Worm (Caenorhabditis elegans) whole organism, late embryonic: ENCODE results near the gene dars-1.

Experiments used
- C08G9.2 ChIP-seq: sonication (generic microtip); optimal IDR thresholded peaks from 2 replicates; lab custom pipeline; 2016; ENCODE audit warnings: mild to moderate bottlenecking, missing genetic modification characterization, moderate library complexity, missing compliant biosample characterization
- C38D4.7 ChIP-seq: fragments of 200-800 bp; sonication (Bioruptor generic); optimal IDR thresholded peaks from 2 replicates; lab custom pipeline; 2018; ENCODE audit warnings: mild to moderate bottlenecking, missing genetic modification characterization, moderate library complexity, missing compliant biosample characterization
- F13H6.1 ChIP-seq: sonication (generic microtip); optimal IDR thresholded peaks from 2 replicates; lab custom pipeline; 2016; ENCODE audit warnings: missing genetic modification characterization, missing compliant biosample characterization
- Y22D7AL.16 ChIP-seq: sonication (generic microtip); optimal IDR thresholded peaks from 2 replicates; lab custom pipeline; 2016; ENCODE audit warnings: missing genetic modification characterization, missing compliant biosample characterization
- ahr-1 ChIP-seq: sonication (generic microtip); optimal IDR thresholded peaks from 2 replicates; lab custom pipeline; 2016; ENCODE audit warnings: missing genetic modification characterization, missing compliant biosample characterization
- ama-1 ChIP-seq: fragments of 150-350 bp; optimal IDR thresholded peaks from 2 replicates; lab custom pipeline; 2014
- ceh-19 ChIP-seq: fragments of 200-800 bp; sonication (Bioruptor generic); optimal IDR thresholded peaks from 2 replicates; lab custom pipeline; 2018; ENCODE audit warnings: mild to moderate bottlenecking, missing genetic modification characterization, missing compliant biosample characterization
- ceh-22 ChIP-seq: sonication (generic microtip); optimal IDR thresholded peaks from 2 replicates; lab custom pipeline; 2017; ENCODE audit warnings: missing biosample characterization, missing genetic modification characterization
- ceh-31 ChIP-seq: sonication (generic microtip); optimal IDR thresholded peaks from 2 replicates; lab custom pipeline; 2016; ENCODE audit warnings: missing genetic modification characterization, missing compliant biosample characterization
- ceh-34 ChIP-seq: sonication (generic microtip); optimal IDR thresholded peaks from 2 replicates; lab custom pipeline; 2016; ENCODE audit warnings: mild to moderate bottlenecking, missing genetic modification characterization, missing compliant biosample characterization
- ceh-48 ChIP-seq: sonication (generic microtip); optimal IDR thresholded peaks from 2 replicates; lab custom pipeline; 2016; ENCODE audit warnings: missing genetic modification characterization, inconsistent platforms, missing compliant biosample characterization
- ceh-6 ChIP-seq: fragments of 200-800 bp; sonication (Bioruptor generic); optimal IDR thresholded peaks from 2 replicates; lab custom pipeline; 2018; ENCODE audit warnings: mild to moderate bottlenecking, missing genetic modification characterization, missing compliant biosample characterization
- ceh-9 ChIP-seq: sonication (generic microtip); optimal IDR thresholded peaks from 2 replicates; lab custom pipeline; 2016; ENCODE audit warnings: mild to moderate bottlenecking, missing genetic modification characterization, inconsistent platforms, missing compliant biosample characterization
- elt-4 ChIP-seq: sonication (generic microtip); optimal IDR thresholded peaks from 2 replicates; lab custom pipeline; 2016; ENCODE audit warnings: missing genetic modification characterization, missing compliant biosample characterization
- ets-4 ChIP-seq: sonication (generic microtip); optimal IDR thresholded peaks from 2 replicates; lab custom pipeline; 2016; ENCODE audit warnings: missing genetic modification characterization, missing compliant biosample characterization
- eyg-1 ChIP-seq: sonication (generic microtip); optimal IDR thresholded peaks from 2 replicates; lab custom pipeline; 2016; ENCODE audit warnings: missing genotype, missing genetic modification characterization, missing compliant biosample characterization
- fkh-10 ChIP-seq: fragments of 150-350 bp; optimal IDR thresholded peaks from 2 replicates; lab custom pipeline; 2014; ENCODE audit warnings: missing biosample characterization, missing genetic modification reagents, missing genetic modification characterization
- hlh-13 ChIP-seq: fragments of 200-800 bp; sonication (Bioruptor generic); optimal IDR thresholded peaks from 2 replicates; lab custom pipeline; 2018; ENCODE audit warnings: mild to moderate bottlenecking, missing genetic modification characterization, missing compliant biosample characterization
- hlh-15 ChIP-seq: sonication (generic microtip); optimal IDR thresholded peaks from 2 replicates; lab custom pipeline; 2016; ENCODE audit warnings: missing genetic modification characterization, missing compliant biosample characterization
- hlh-6 ChIP-seq: sonication (generic microtip); optimal IDR thresholded peaks from 2 replicates; lab custom pipeline; 2016; ENCODE audit warnings: missing genotype, missing genetic modification characterization, missing compliant biosample characterization
- hlh-8 ChIP-seq: sonication (generic microtip); optimal IDR thresholded peaks from 2 replicates; lab custom pipeline; 2016; ENCODE audit warnings: missing genotype, missing genetic modification characterization, missing compliant biosample characterization
- madf-2 ChIP-seq: sonication (generic microtip); optimal IDR thresholded peaks from 2 replicates; lab custom pipeline; 2017; ENCODE audit warnings: missing genetic modification characterization, missing compliant biosample characterization
- mec-3 ChIP-seq: sonication (generic microtip); optimal IDR thresholded peaks from 2 replicates; lab custom pipeline; 2016; ENCODE audit warnings: borderline replicate concordance, missing genetic modification characterization, missing compliant biosample characterization
- nfya-1 ChIP-seq: sonication (generic microtip); optimal IDR thresholded peaks from 2 replicates; lab custom pipeline; 2017; ENCODE audit warnings: missing genetic modification characterization, mild to moderate bottlenecking, missing compliant biosample characterization, antibody characterized with exemption, moderate library complexity
- nhr-232 ChIP-seq: sonication (generic microtip); optimal IDR thresholded peaks from 2 replicates; lab custom pipeline; 2016; ENCODE audit warnings: missing genetic modification characterization, missing compliant biosample characterization
- pag-3 ChIP-seq: sonication (generic microtip); optimal IDR thresholded peaks from 2 replicates; lab custom pipeline; 2016; ENCODE audit warnings: missing compliant biosample characterization, missing genetic modification characterization, borderline replicate concordance
- pat-9 ChIP-seq: fragments of 200-800 bp; sonication (Bioruptor generic); optimal IDR thresholded peaks from 2 replicates; lab custom pipeline; 2018; ENCODE audit warnings: mild to moderate bottlenecking, missing genetic modification characterization, moderate library complexity, missing compliant biosample characterization
- pha-2 ChIP-seq: sonication (generic microtip); optimal IDR thresholded peaks from 2 replicates; lab custom pipeline; 2017; ENCODE audit warnings: mild to moderate bottlenecking, missing genetic modification characterization, missing compliant biosample characterization
- pha-4 ChIP-seq: fragments of 150-350 bp; optimal IDR thresholded peaks from 2 replicates; lab custom pipeline; 2018; ENCODE audit warnings: missing biosample characterization, missing genetic modification reagents, missing genetic modification characterization
- ref-2 ChIP-seq: sonication (generic microtip); optimal IDR thresholded peaks from 2 replicates; lab custom pipeline; 2016; ENCODE audit warnings: missing genetic modification characterization, missing compliant biosample characterization
- rnt-1 ChIP-seq: sonication (generic microtip); optimal IDR thresholded peaks from 2 replicates; lab custom pipeline; 2016; ENCODE audit warnings: missing genetic modification characterization, missing compliant biosample characterization
- sox-2 ChIP-seq: fragments of 200-800 bp; sonication (Bioruptor generic); IDR thresholded peaks from 2 replicates; pipeline ENCODE4 v1.3.6; 2022; ENCODE audit warnings: missing genetic modification reagents, missing genetic modification characterization, missing compliant biosample characterization
- ttx-3 ChIP-seq: sonication (generic microtip); optimal IDR thresholded peaks from 2 replicates; lab custom pipeline; 2016; ENCODE audit warnings: missing genetic modification reagents, missing genetic modification characterization, missing compliant biosample characterization
- unc-3 ChIP-seq, 2 experiments: fragments of 200-800 bp in 1 of 2; sonication (Bioruptor generic) in 1 of 2; sonication (generic microtip) in 1 of 2; conservative IDR thresholded peaks in 1 of 2; optimal IDR thresholded peaks in 1 of 2; 2 replicates each; pipeline versions ENCODE4 v1.3.6 to Lab custom; 2016 to 2022; ENCODE audit warnings: missing compliant biosample characterization in 2 of 2, missing genetic modification characterization in 2 of 2, missing genetic modification reagents in 1 of 2
- unc-42 ChIP-seq: sonication (generic microtip); optimal IDR thresholded peaks from 2 replicates; lab custom pipeline; 2016; ENCODE audit warnings: missing genotype, missing genetic modification characterization, missing compliant biosample characterization

dars-1 gene

DNA sequence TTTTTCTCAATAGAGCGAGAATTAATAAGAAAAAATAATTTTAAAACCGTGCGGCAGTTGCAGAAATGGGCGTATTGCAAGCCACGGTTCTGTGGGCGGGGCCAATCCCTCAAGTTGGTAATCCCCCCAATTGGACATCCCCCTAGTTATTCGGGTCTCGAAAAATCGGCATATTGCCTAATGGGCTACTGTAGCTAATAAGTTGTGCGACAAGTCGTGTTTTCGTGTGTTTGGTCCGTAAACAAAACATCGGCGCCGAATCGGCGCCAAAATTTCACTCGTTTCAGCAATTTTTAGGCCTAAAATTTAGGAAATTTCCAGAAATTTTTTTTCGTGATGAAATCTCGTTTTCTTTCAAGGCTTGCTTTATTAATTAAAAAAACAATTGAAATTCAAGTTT lies 13.3 kb upstream of the dars-1 start:
- TF ChIP-seq pat-9 (tag; lab: Kevin White, UChicago) = no peak
- TF ChIP-seq hlh-8 (tag; lab: Kevin White, UChicago) = no peak
- no peak for TF ChIP-seq C38D4.7 (GFP tag; lab: Kevin White, UChicago)
- no peak for TF ChIP-seq ama-1 (lab: Kevin White, UChicago)
- TF ChIP-seq pha-4 (tag; lab: Kevin White, UChicago) = no peak
- TF ChIP-seq hlh-13 (GFP tag; lab: Kevin White, UChicago) = no peak
- no peak for TF ChIP-seq madf-2
- no peak for TF ChIP-seq Y22D7AL.16 (tag; lab: Kevin White, UChicago)
- TF ChIP-seq C08G9.2 (tag; lab: Kevin White, UChicago) = no peak
- TF ChIP-seq pag-3 (tag; lab: Kevin White, UChicago) = no peak
- TF ChIP-seq elt-4 (tag; lab: Kevin White, UChicago) = no peak
- TF ChIP-seq unc-42 (tag; lab: Kevin White, UChicago) = no peak
- no peak for TF ChIP-seq nfya-1 (tag; lab: Kevin White, UChicago)
- no peak for TF ChIP-seq mec-3 (tag; lab: Kevin White, UChicago)
- no peak for TF ChIP-seq ceh-31 (tag; lab: Kevin White, UChicago)
- no peak for TF ChIP-seq ceh-9 (tag; lab: Kevin White, UChicago)
- TF ChIP-seq ceh-19 (GFP tag; lab: Kevin White, UChicago) = no peak
- no peak for TF ChIP-seq ets-4 (tag; lab: Kevin White, UChicago)

ce11 chrIII:9502155-9502714 lies 11.2 kb upstream of the dars-1 start:
- no peak for TF ChIP-seq C08G9.2 (tag; lab: Kevin White, UChicago)
- no peak for TF ChIP-seq nhr-232
- no peak for TF ChIP-seq pha-2 (tag; lab: Kevin White, UChicago)
- TF ChIP-seq ceh-19 (GFP tag; lab: Kevin White, UChicago) = no peak
- no peak for TF ChIP-seq unc-3 (GFP tag; conservative IDR thresholded peaks at IDR 0.05; lab: Robert Waterston, UW)
- no peak for TF ChIP-seq unc-3 (tag; optimal IDR thresholded peaks at IDR 0.05; lab: Kevin White, UChicago)
- TF ChIP-seq ceh-31 (tag; lab: Kevin White, UChicago) = no peak
- no peak for TF ChIP-seq ref-2 (tag; lab: Kevin White, UChicago)
- no peak for TF ChIP-seq ceh-22
- TF ChIP-seq pha-4 (tag; lab: Kevin White, UChicago) = no peak
- no peak for TF ChIP-seq F13H6.1
- TF ChIP-seq ttx-3 (tag; lab: Kevin White, UChicago) = no peak
- TF ChIP-seq hlh-15 (tag; lab: Kevin White, UChicago) = no peak
- no peak for TF ChIP-seq ets-4 (tag; lab: Kevin White, UChicago)
- TF ChIP-seq hlh-13 (GFP tag; lab: Kevin White, UChicago) = no peak
- no peak for TF ChIP-seq hlh-6 (tag; lab: Kevin White, UChicago)
- TF ChIP-seq madf-2 = no peak
- no peak for TF ChIP-seq ceh-34 (tag; lab: Kevin White, UChicago)
- TF ChIP-seq Y22D7AL.16 (tag; lab: Kevin White, UChicago) = no peak
- TF ChIP-seq, all 69 proteins: peak for 0

- TF ChIP-seq ref-2 (tag; lab: Kevin White, UChicago) = no peak
- no peak for TF ChIP-seq sox-2 (GFP tag; lab: Robert Waterston, UW)
- no peak for TF ChIP-seq fkh-10 (GFP tag; lab: Kevin White, UChicago)
- TF ChIP-seq eyg-1 (tag; lab: Kevin White, UChicago) = no peak
- TF ChIP-seq ahr-1 (tag; lab: Kevin White, UChicago) = no peak
- no peak for TF ChIP-seq ceh-6 (GFP tag; lab: Kevin White, UChicago)
- no peak for TF ChIP-seq hlh-15 (tag; lab: Kevin White, UChicago)
- no peak for TF ChIP-seq rnt-1 (tag; lab: Kevin White, UChicago)
These were observed 10.1 kb upstream of the dars-1 start for ce11 chrIII:9501072-9501471.

- TF ChIP-seq hlh-15 (tag; lab: Kevin White, UChicago) (no peak), pag-3 (tag; lab: Kevin White, UChicago) (no peak), hlh-8 (tag; lab: Kevin White, UChicago) (no peak), fkh-10 (GFP tag; lab: Kevin White, UChicago) (no peak), F13H6.1 (no peak), ceh-48 (tag; lab: Kevin White, UChicago) (no peak)
These were observed 9.3 kb upstream of the dars-1 start, which contains the start of gene sod-4 for ce11 chrIII:9500267-9500666. Gene sod-4 (minus strand): TSS chrIII:9500375.
